Worm (Caenorhabditis elegans): ENCODE measurements around the gene srx-21.

DNA sequence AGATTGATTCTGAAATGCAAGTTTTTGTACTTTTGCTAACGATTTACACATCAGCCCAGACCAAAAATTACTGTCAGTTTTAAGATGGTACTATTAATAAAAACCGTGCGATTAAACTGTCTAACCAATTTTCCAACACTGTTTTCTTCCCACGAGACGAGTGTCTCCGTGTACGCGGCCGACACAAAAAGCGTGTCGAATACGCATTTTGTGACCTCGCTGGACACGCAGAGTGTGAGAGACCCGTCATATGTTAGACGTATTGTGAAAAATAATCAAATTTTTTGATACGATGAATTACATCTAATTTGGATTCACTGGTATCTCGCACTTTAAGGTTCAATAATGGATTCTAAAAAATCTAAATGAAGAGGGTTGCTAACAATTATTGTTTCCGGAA, 41.2 kb upstream of the srx-21 start:
- TF ChIP-seq skn-1 (tag; optimal IDR thresholded peaks at IDR 0.05) (no peak), dmd-4 (tag; optimal IDR thresholded peaks at IDR 0.05) (no peak), lin-13 (GFP tag; optimal IDR thresholded peaks at IDR 0.05) (no peak), ZK546.5 (tag; optimal IDR thresholded peaks at IDR 0.05) (no peak), gmeb-1 (tag; optimal IDR thresholded peaks at IDR 0.05) (peak; percentile 31), peb-1 (tag; optimal IDR thresholded peaks at IDR 0.05) (no peak), mab-5 (tag; optimal IDR thresholded peaks at IDR 0.05) (no peak), ceh-16 (tag; optimal IDR thresholded peaks at IDR 0.05) (no peak), lin-39 (tag; optimal IDR thresholded peaks at IDR 0.05) (no peak), R02D3.7 (tag; optimal IDR thresholded peaks at IDR 0.05) (no peak), lin-11 (tag; optimal IDR thresholded peaks at IDR 0.05) (no peak), ama-1 (optimal IDR thresholded peaks at IDR 0.05) (no peak), snpc-4 (tag; optimal IDR thresholded peaks at IDR 0.05) (peak; percentile 74), elt-3 (tag; optimal IDR thresholded peaks at IDR 0.05) (no peak)

All from whole organism, L2 larva.